Fruit fly (Drosophila melanogaster) whole organism, wandering third instar larva: Measurements from ENCODE around the gene BORCS6.

ENCODE experiments used
- Abd-B ChIP-seq: fragments of >200 bp; optimal IDR thresholded peaks from 2 replicates; lab custom pipeline; 2017; ENCODE audit warnings: missing biosample characterization, missing genetic modification characterization
- Dfd ChIP-seq: fragments of >200 bp; optimal IDR thresholded peaks from 2 replicates; lab custom pipeline; 2017; ENCODE audit warnings: missing biosample characterization, missing genetic modification characterization
- Hr83 ChIP-seq: fragments of 200-300 bp; sonication (Bioruptor generic); optimal IDR thresholded peaks from 2 replicates; lab custom pipeline; 2016; ENCODE audit warnings: missing biosample characterization, mild to moderate bottlenecking, missing genetic modification characterization, moderate library complexity; ENCODE audit not compliant: poor library complexity, severe bottlenecking
- Rel ChIP-seq, 2 experiments: fragments of 200-800 bp; sonication (Bioruptor generic) in 1 of 2; optimal IDR thresholded peaks; 2 replicates in 1 of 2; 3 replicates in 1 of 2; lab custom pipeline; 2016 to 2019; ENCODE audit warnings: mild to moderate bottlenecking in 2 of 2, missing biosample characterization in 2 of 2, missing genetic modification characterization in 2 of 2, moderate library complexity in 1 of 2
- dmrt93B ChIP-seq: fragments of 200-800 bp; sonication (Bioruptor generic); optimal IDR thresholded peaks from 2 replicates; lab custom pipeline; 2018; ENCODE audit warnings: missing biosample characterization, mild to moderate bottlenecking, missing genetic modification characterization
- ey ChIP-seq: fragments of 200-800 bp; sonication (Bioruptor generic); optimal IDR thresholded peaks from 2 replicates; lab custom pipeline; 2016; ENCODE audit warnings: missing biosample characterization, missing genetic modification characterization
- h ChIP-seq: fragments of 200-800 bp; sonication (Bioruptor generic); optimal IDR thresholded peaks from 3 replicates; lab custom pipeline; 2016; ENCODE audit warnings: missing biosample characterization, mild to moderate bottlenecking, missing genetic modification characterization
- lola ChIP-seq: fragments of >200 bp; optimal IDR thresholded peaks from 2 replicates; lab custom pipeline; 2017; ENCODE audit warnings: missing biosample characterization, missing genetic modification characterization
- psq ChIP-seq: fragments of 200-800 bp; sonication (Bioruptor generic); optimal IDR thresholded peaks from 3 replicates; lab custom pipeline; 2017; ENCODE audit warnings: missing biosample characterization, mild to moderate bottlenecking, missing genetic modification characterization, moderate library complexity
- tai ChIP-seq: sonication (Bioruptor generic); optimal IDR thresholded peaks from 2 replicates; lab custom pipeline; 2016; ENCODE audit warnings: missing biosample characterization, missing genetic modification characterization
- usp ChIP-seq: fragments of >200 bp; optimal IDR thresholded peaks from 2 replicates; lab custom pipeline; 2017; ENCODE audit warnings: missing biosample characterization, missing genetic modification characterization

DNA sequence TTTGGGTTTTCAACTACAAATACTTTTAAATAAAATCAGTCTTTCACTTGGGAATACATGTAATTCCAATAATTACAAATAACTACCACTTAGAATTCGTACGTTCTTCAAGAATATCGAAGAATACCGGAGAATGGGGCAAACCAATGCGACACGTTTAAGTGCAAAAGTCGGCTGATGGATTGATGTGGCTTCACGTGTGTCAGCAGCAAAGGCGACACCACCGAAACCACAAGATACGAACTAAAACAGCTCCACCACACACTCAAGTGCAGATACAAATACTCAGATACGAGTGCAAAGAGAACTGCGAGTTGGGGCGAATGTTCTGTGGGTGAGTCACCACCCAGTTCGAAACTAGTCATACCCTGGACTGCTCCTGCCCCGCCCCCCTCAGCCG is 9.8 kb upstream of the BORCS6 start:
- TF ChIP-seq Dfd (no peak), ey (GFP tag; lab: Kevin White, UChicago) (no peak), Hr83 (GFP tag; lab: Kevin White, UChicago) (no peak), psq (GFP tag; lab: Kevin White, UChicago) (no peak), h (GFP tag; lab: Kevin White, UChicago) (no peak), dmrt93B (no peak), lola (GFP tag; lab: Kevin White, UChicago) (no peak), usp (GFP tag; lab: Kevin White, UChicago) (no peak), tai (no peak), Abd-B (GFP tag; lab: Kevin White, UChicago) (no peak), Rel (GFP tag; optimal IDR thresholded peaks at IDR 0.05; lab: Kevin White, UChicago) (no peak), Rel (tag; optimal IDR thresholded peaks at IDR 0.05; lab: Kevin White, UChicago) (no peak)
